Fruit fly (Drosophila melanogaster) whole organism, embryonic: ENCODE measurements around the gene Sfp78E.

Source experiments
- CG10267 ChIP-seq: fragments of 200-800 bp; sonication (Bioruptor generic); optimal IDR thresholded peaks from 2 replicates; lab custom pipeline; 2018; ENCODE audit warnings: missing biosample characterization, mild to moderate bottlenecking, missing genetic modification characterization, moderate library complexity
- CG10431 ChIP-seq: fragments of 200-800 bp; sonication (Bioruptor generic); optimal IDR thresholded peaks from 3 replicates; lab custom pipeline; 2018; ENCODE audit warnings: missing biosample characterization, mild to moderate bottlenecking, missing genetic modification characterization
- CG10565 ChIP-seq: fragments of 200-800 bp; sonication (Bioruptor generic); optimal IDR thresholded peaks from 3 replicates; lab custom pipeline; 2016; ENCODE audit warnings: missing biosample characterization, mild to moderate bottlenecking, missing genetic modification characterization
- CG13123 ChIP-seq: fragments of 200-800 bp; sonication (Bioruptor generic); optimal IDR thresholded peaks from 2 replicates; lab custom pipeline; 2016; ENCODE audit warnings: missing biosample characterization, missing genetic modification characterization
- CG14441 ChIP-seq: fragments of 200-800 bp; sonication (Bioruptor generic); IDR thresholded peaks from 2 replicates; pipeline ENCODE4 v1.3.6; 2022; ENCODE audit warnings: missing biosample characterization, missing genetic modification characterization
- CG15073 ChIP-seq: fragments of 200-800 bp; sonication (Bioruptor generic); optimal IDR thresholded peaks from 2 replicates; lab custom pipeline; 2016; ENCODE audit warnings: missing biosample characterization, missing genetic modification characterization
- CG15696 ChIP-seq: fragments of 200-800 bp; sonication (Bioruptor generic); optimal IDR thresholded peaks from 2 replicates; lab custom pipeline; 2019; ENCODE audit warnings: missing biosample characterization, mild to moderate bottlenecking, missing genetic modification characterization, moderate library complexity
- CG18619 ChIP-seq: fragments of 200-800 bp; sonication (Bioruptor generic); optimal IDR thresholded peaks from 3 replicates; lab custom pipeline; 2017; ENCODE audit warnings: missing biosample characterization, mild to moderate bottlenecking, missing genetic modification characterization
- CG18764 ChIP-seq: fragments of 200-800 bp; sonication (Bioruptor generic); optimal IDR thresholded peaks from 3 replicates; lab custom pipeline; 2016; ENCODE audit warnings: missing biosample characterization, missing genetic modification characterization
- CG31365 ChIP-seq: fragments of 200-800 bp; sonication (Bioruptor generic); optimal IDR thresholded peaks from 2 replicates; lab custom pipeline; 2018; ENCODE audit warnings: missing biosample characterization, mild to moderate bottlenecking, missing genetic modification characterization
- CG31441 ChIP-seq: fragments of 200-800 bp; sonication (Bioruptor generic); IDR thresholded peaks from 2 replicates; pipeline ENCODE4 v1.3.6; 2022; ENCODE audit warnings: missing biosample characterization, missing genetic modification characterization
- CG3407 ChIP-seq: fragments of 200-800 bp; sonication (Bioruptor generic); optimal IDR thresholded peaks from 2 replicates; lab custom pipeline; 2018; ENCODE audit warnings: missing biosample characterization, mild to moderate bottlenecking, missing genetic modification characterization
- CG6683 ChIP-seq: fragments of 200-800 bp; sonication (Bioruptor generic); optimal IDR thresholded peaks from 2 replicates; lab custom pipeline; 2017; ENCODE audit warnings: missing biosample characterization, mild to moderate bottlenecking, missing genetic modification characterization, missing genetic modification reagents
- CG6689 ChIP-seq: fragments of 200-800 bp; sonication (Bioruptor generic); IDR thresholded peaks from 2 replicates; pipeline ENCODE4 v1.3.6; 2022; ENCODE audit warnings: missing biosample characterization, missing genetic modification characterization
- CG6791 ChIP-seq: fragments of 200-800 bp; sonication (Bioruptor generic); IDR thresholded peaks from 3 replicates; pipeline ENCODE4 v1.3.6; 2022; ENCODE audit warnings: missing biosample characterization, missing genetic modification characterization; ENCODE audit not compliant: partially characterized antibody
- CG7839 ChIP-seq: fragments of 200-800 bp; sonication (Bioruptor generic); optimal IDR thresholded peaks from 3 replicates; lab custom pipeline; 2018; ENCODE audit warnings: missing biosample characterization, mild to moderate bottlenecking, missing genetic modification characterization, moderate library complexity
- D ChIP-seq, 2 experiments: fragments of 200-800 bp in 1 of 2; fragments of >200 bp in 1 of 2; sonication (Bioruptor generic) in 1 of 2; optimal IDR thresholded peaks; 2 replicates in 1 of 2; 3 replicates in 1 of 2; lab custom pipeline; 2017; ENCODE audit warnings: mild to moderate bottlenecking in 1 of 2, missing biosample characterization in 1 of 2, missing genetic modification characterization in 1 of 2, missing genetic modification reagents in 1 of 2
- D19B ChIP-seq: fragments of 200-800 bp; sonication (Bioruptor generic); optimal IDR thresholded peaks from 2 replicates; lab custom pipeline; 2017; ENCODE audit warnings: missing biosample characterization, mild to moderate bottlenecking, missing genetic modification characterization
- Doc2 ChIP-seq: fragments of 200-800 bp; sonication (Bioruptor generic); IDR thresholded peaks from 2 replicates; pipeline ENCODE4 v1.3.6; 2022; ENCODE audit warnings: missing biosample characterization, missing genetic modification characterization
- Ets97D ChIP-seq: fragments of 200-800 bp; sonication (Bioruptor generic); optimal IDR thresholded peaks from 3 replicates; lab custom pipeline; 2016; ENCODE audit warnings: missing biosample characterization, missing genetic modification characterization
- Fer1 ChIP-seq: fragments of 200-800 bp; sonication (Bioruptor generic); optimal IDR thresholded peaks from 2 replicates; lab custom pipeline; 2017; ENCODE audit warnings: missing biosample characterization, mild to moderate bottlenecking, missing genetic modification characterization
- Lhr ChIP-seq: fragments of 200-800 bp; sonication (Bioruptor generic); optimal IDR thresholded peaks from 3 replicates; lab custom pipeline; 2017; ENCODE audit warnings: mild to moderate bottlenecking, missing biosample characterization, missing genetic modification reagents, missing genetic modification characterization
- Lpt ChIP-seq: fragments of >200 bp; optimal IDR thresholded peaks from 2 replicates; lab custom pipeline; 2018; ENCODE audit warnings: missing biosample characterization, missing genetic modification characterization
- NC2β ChIP-seq: fragments of 200-800 bp; sonication (Bioruptor generic); optimal IDR thresholded peaks from 2 replicates; lab custom pipeline; 2016; ENCODE audit warnings: missing biosample characterization, missing genetic modification characterization
- NFAT ChIP-seq: fragments of 200-800 bp; sonication (Bioruptor generic); IDR thresholded peaks from 2 replicates; pipeline ENCODE4 v1.3.6; 2022; ENCODE audit warnings: missing biosample characterization, missing genetic modification characterization
- Ravus ChIP-seq: fragments of 200-800 bp; sonication (Bioruptor generic); IDR thresholded peaks from 2 replicates; pipeline ENCODE4 v1.3.6; 2022; ENCODE audit warnings: missing biosample characterization, missing genetic modification characterization
- Sox102F ChIP-seq: fragments of 200-800 bp; sonication (Bioruptor generic); optimal IDR thresholded peaks from 2 replicates; lab custom pipeline; 2018; ENCODE audit warnings: missing biosample characterization, mild to moderate bottlenecking, missing genetic modification characterization, moderate library complexity
- amos ChIP-seq: fragments of 200-800 bp; sonication (Bioruptor generic); IDR thresholded peaks from 2 replicates; pipeline ENCODE4 v1.3.6; 2022; ENCODE audit warnings: missing biosample characterization, missing genetic modification characterization; ENCODE audit not compliant: partially characterized antibody
- ap ChIP-seq: fragments of 200-800 bp; sonication (Bioruptor generic); IDR thresholded peaks from 2 replicates; pipeline ENCODE4 v1.3.6; 2022; ENCODE audit warnings: missing biosample characterization, missing genetic modification characterization
- ara ChIP-seq: fragments of 200-800 bp; sonication (Bioruptor generic); IDR thresholded peaks from 2 replicates; pipeline ENCODE4 v1.3.6; 2022; ENCODE audit warnings: missing biosample characterization, missing genetic modification characterization
- ase ChIP-seq: fragments of 200-800 bp; sonication (Bioruptor generic); IDR thresholded peaks from 3 replicates; pipeline ENCODE4 v1.3.6; 2022; ENCODE audit warnings: missing biosample characterization, missing genetic modification characterization
- bab2 ChIP-seq: fragments of 200-800 bp; sonication (Bioruptor generic); optimal IDR thresholded peaks from 2 replicates; lab custom pipeline; 2016; ENCODE audit warnings: missing biosample characterization, missing genetic modification characterization
- br ChIP-seq: fragments of >200 bp; optimal IDR thresholded peaks from 2 replicates; lab custom pipeline; 2017
- btn ChIP-seq: fragments of 200-800 bp; sonication (Bioruptor generic); optimal IDR thresholded peaks from 2 replicates; lab custom pipeline; 2016; ENCODE audit warnings: missing biosample characterization, missing genetic modification characterization
- cg ChIP-seq: fragments of 200-800 bp; sonication (Bioruptor generic); optimal IDR thresholded peaks from 3 replicates; lab custom pipeline; 2019; ENCODE audit warnings: missing biosample characterization, mild to moderate bottlenecking, missing genetic modification characterization, moderate library complexity
- croc ChIP-seq: fragments of 200-800 bp; sonication (Bioruptor generic); conservative IDR thresholded peaks from 3 replicates; pipeline ENCODE4 v1.3.6; 2022; ENCODE audit warnings: missing biosample characterization, missing genetic modification characterization
- da ChIP-seq: fragments of 200-800 bp; sonication (Bioruptor generic); optimal IDR thresholded peaks from 2 replicates; lab custom pipeline; 2016; ENCODE audit warnings: missing biosample characterization, missing genetic modification characterization
- danr ChIP-seq: fragments of 200-800 bp; sonication (Bioruptor generic); IDR thresholded peaks from 2 replicates; pipeline ENCODE4 v1.3.6; 2022; ENCODE audit warnings: missing biosample characterization, missing genetic modification characterization
- dysf ChIP-seq: fragments of 200-800 bp; sonication (Bioruptor generic); IDR thresholded peaks from 3 replicates; pipeline ENCODE4 v1.3.6; 2022; ENCODE audit warnings: missing biosample characterization, missing genetic modification characterization
- fd96Cb ChIP-seq: fragments of 200-800 bp; sonication (Bioruptor generic); optimal IDR thresholded peaks from 2 replicates; lab custom pipeline; 2018; ENCODE audit warnings: missing biosample characterization, mild to moderate bottlenecking, missing genetic modification characterization, moderate library complexity
- gcm2 ChIP-seq: fragments of 200-800 bp; sonication (Bioruptor generic); optimal IDR thresholded peaks from 2 replicates; lab custom pipeline; 2016; ENCODE audit warnings: missing biosample characterization, missing genetic modification characterization
- gsb ChIP-seq: fragments of 200-800 bp; sonication (Bioruptor generic); IDR thresholded peaks from 2 replicates; pipeline ENCODE4 v1.3.6; 2022; ENCODE audit warnings: missing biosample characterization, missing genetic modification characterization
- ken ChIP-seq: fragments of 200-800 bp; sonication (Bioruptor generic); IDR thresholded peaks from 3 replicates; pipeline ENCODE4 v1.3.6; 2022; ENCODE audit warnings: missing biosample characterization, missing genetic modification characterization
- mam ChIP-seq: fragments of 200-800 bp; sonication (Bioruptor generic); optimal IDR thresholded peaks from 3 replicates; lab custom pipeline; 2016; ENCODE audit warnings: missing biosample characterization, missing genetic modification characterization
- onecut ChIP-seq: fragments of 200-800 bp; sonication (Bioruptor generic); IDR thresholded peaks from 2 replicates; pipeline ENCODE4 v1.3.6; 2022; ENCODE audit warnings: missing biosample characterization, missing genetic modification characterization
- pan ChIP-seq, 4 experiments: fragments of >200 bp in 3 of 4; fragments of 200-800 bp in 1 of 4; sonication (Bioruptor generic) in 1 of 4; optimal IDR thresholded peaks in 3 of 4; IDR thresholded peaks in 1 of 4; 2 replicates each; pipeline versions ENCODE4 v1.3.6 to Lab custom; 2017 to 2022; ENCODE audit warnings: missing biosample characterization in 2 of 4, missing genetic modification characterization in 2 of 4, mixed read lengths in 1 of 4
- phol ChIP-seq: fragments of 200-800 bp; sonication (Bioruptor generic); optimal IDR thresholded peaks from 3 replicates; lab custom pipeline; 2018; ENCODE audit warnings: missing biosample characterization, mild to moderate bottlenecking, missing genetic modification characterization, moderate library complexity
- wek ChIP-seq: fragments of 200-800 bp; sonication (Bioruptor generic); optimal IDR thresholded peaks from 3 replicates; lab custom pipeline; 2018; ENCODE audit warnings: missing biosample characterization, mild to moderate bottlenecking, missing genetic modification characterization, moderate library complexity
- wor ChIP-seq: fragments of 200-800 bp; sonication (Bioruptor generic); IDR thresholded peaks from 2 replicates; pipeline ENCODE4 v1.3.6; 2022; ENCODE audit warnings: missing biosample characterization, missing genetic modification characterization
- zf30C ChIP-seq: fragments of 200-800 bp; sonication (Bioruptor generic); optimal IDR thresholded peaks from 3 replicates; lab custom pipeline; 2018; ENCODE audit warnings: missing biosample characterization, mild to moderate bottlenecking, missing genetic modification characterization

The Sfp78E gene

dm6 chr3L:21728616-21729047 lies 44.8 kb upstream of the Sfp78E start, which contains the start of the genes CG11247 and Polr2H (continued):
- TF ChIP-seq fd96Cb (tag; lab: Kevin White, UChicago) (peak; percentile 85), CG31365 (tag; lab: Kevin White, UChicago) (no peak), ara (GFP tag; lab: Robert Waterston, UW) (peak; percentile 88), phol (tag; lab: Kevin White, UChicago) (peak; percentile 94), D (optimal IDR thresholded peaks at IDR 0.05; lab: Kevin White, UChicago) (no peak), D (GFP tag; optimal IDR thresholded peaks at IDR 0.05; lab: Kevin White, UChicago) (peak; percentile 77), ap (peak; percentile 77), CG10431 (peak; percentile 41), Fer1 (no peak), wor (GFP tag; lab: Robert Waterston, UW) (peak; percentile 86), bab2 (GFP tag; lab: Kevin White, UChicago) (peak; percentile 95), br (lab: Kevin White, UChicago) (no peak), D19B (GFP tag; lab: Kevin White, UChicago) (peak; percentile 67), btn (GFP tag; lab: Kevin White, UChicago) (peak; percentile 78), dysf (GFP tag; lab: Robert Waterston, UW) (peak; percentile 94), zf30C (GFP tag; lab: Kevin White, UChicago) (no peak), ase (GFP tag; lab: Robert Waterston, UW) (peak; percentile 92), amos (GFP tag; lab: Robert Waterston, UW) (peak; percentile 72), da (GFP tag; lab: Kevin White, UChicago) (peak; percentile 90), croc (GFP tag; lab: Robert Waterston, UW) (peak; percentile 90), Sox102F (GFP tag; lab: Kevin White, UChicago) (peak; percentile 89), CG10267 (tag; lab: Kevin White, UChicago) (peak; percentile 88), CG18764 (GFP tag; lab: Kevin White, UChicago) (peak; percentile 88), ken (GFP tag; lab: Robert Waterston, UW) (peak; percentile 95), Doc2 (GFP tag; lab: Robert Waterston, UW) (peak; percentile 82), danr (GFP tag; lab: Robert Waterston, UW) (peak; percentile 89), onecut (peak; percentile 61), Ets97D (GFP tag; lab: Kevin White, UChicago) (peak; percentile 88), Lpt (GFP tag; lab: Kevin White, UChicago) (no peak), CG31441 (GFP tag; lab: Robert Waterston, UW) (peak; percentile 100), CG14441 (GFP tag; lab: Robert Waterston, UW) (peak; percentile 94), cg (no peak), CG15696 (tag; lab: Kevin White, UChicago) (peak; percentile 88), mam (peak; percentile 98), CG15073 (GFP tag; lab: Kevin White, UChicago) (peak; percentile 40), CG6689 (peak; percentile 91), wek (GFP tag; lab: Kevin White, UChicago) (peak; percentile 49), CG13123 (GFP tag; lab: Kevin White, UChicago) (peak; percentile 84), CG3407 (GFP tag; lab: Kevin White, UChicago) (peak; percentile 50), CG18619 (peak; percentile 77), gcm2 (GFP tag; lab: Kevin White, UChicago) (peak; percentile 68), NC2β (GFP tag; lab: Kevin White, UChicago) (peak; percentile 94), CG6791 (peak; percentile 75), CG6683 (GFP tag; lab: Kevin White, UChicago) (no peak), pan (optimal IDR thresholded peaks at IDR 0.05; lab: Kevin White, UChicago) (no peak), pan (GFP tag; optimal IDR thresholded peaks at IDR 0.05 in 1 of 2, IDR thresholded peaks at IDR 0.05 in 1 of 2) (peak in 1 of 2 experiments; percentile 90), Ravus (GFP tag; lab: Robert Waterston, UW) (peak; percentile 72), Lhr (peak; percentile 83), CG7839 (tag; lab: Kevin White, UChicago) (peak; percentile 89), gsb (peak; percentile 71; the same call in 1 of the 2 replicates), NFAT (GFP tag; lab: Robert Waterston, UW) (peak; percentile 91), CG10565 (GFP tag; lab: Kevin White, UChicago) (peak; percentile 76)
